Worm (Caenorhabditis elegans): ENCODE measurements around the gene T01B7.5.
A peak's percentile ranks its signal among the peaks of the same experiment; 100 is the strongest.

T01B7.5 gene

ce11 chrII:8742006-8742847, 25.6 kb downstream of the T01B7.5 start (continued):
- TF ChIP-seq unc-130 (GFP tag; optimal IDR thresholded peaks at IDR 0.05), result no peak
- TF ChIP-seq F49E8.2 (tag; optimal IDR thresholded peaks at IDR 0.05; ENCODE audit: borderline replicate concordance), result no peak
- TF ChIP-seq nhr-11 (tag; optimal IDR thresholded peaks at IDR 0.05), result peak; percentile 97
- no peak for TF ChIP-seq ctbp-1 (GFP tag; IDR thresholded peaks at IDR 0.05)
- TF ChIP-seq hlh-30 (tag; optimal IDR thresholded peaks at IDR 0.05; ENCODE audit: insufficient read depth), result peak; percentile 85
- TF ChIP-seq lsy-2 (tag; optimal IDR thresholded peaks at IDR 0.05), result peak in 1 of 2 experiments; percentile 58
- peak; percentile 96 for TF ChIP-seq nhr-48 (tag; optimal IDR thresholded peaks at IDR 0.05)
- TF ChIP-seq duxl-1 (tag; optimal IDR thresholded peaks at IDR 0.05; ENCODE audit: poor library complexity), result no peak
- no peak for TF ChIP-seq F44E2.7 (GFP tag; IDR thresholded peaks at IDR 0.05)
- TF ChIP-seq Y75B8A.6 (GFP tag; IDR thresholded peaks at IDR 0.05), result no peak
- no peak for TF ChIP-seq nhr-111 (GFP tag; optimal IDR thresholded peaks at IDR 0.05)
- TF ChIP-seq unc-62 (GFP tag; optimal IDR thresholded peaks at IDR 0.05 in 1 of 2), result peak in 1 of 2 experiments; percentile 99
- TF ChIP-seq unc-62 (tag; optimal IDR thresholded peaks at IDR 0.05), result no peak
- no peak for TF ChIP-seq T20F7.1 (GFP tag; optimal IDR thresholded peaks at IDR 0.05)
- TF ChIP-seq lin-13 (GFP tag; optimal IDR thresholded peaks at IDR 0.05), result peak; percentile 15
- TF ChIP-seq F10B5.3 (tag; optimal IDR thresholded peaks at IDR 0.05), result no peak
- TF ChIP-seq mdl-1 (tag; optimal IDR thresholded peaks at IDR 0.05), result peak; percentile 91 to 92
- TF ChIP-seq mep-1 (tag; optimal IDR thresholded peaks at IDR 0.05), result peak; percentile 34
- peak; percentile 79 for TF ChIP-seq gei-8 (GFP tag; optimal IDR thresholded peaks at IDR 0.05)
- TF ChIP-seq madf-9 (GFP tag; conservative IDR thresholded peaks at IDR 0.05), result no peak
- TF ChIP-seq dve-1 (tag; optimal IDR thresholded peaks at IDR 0.05; ENCODE audit: insufficient read depth), result peak; percentile 68
- 0 out of 2 replicates have a peak, but pooled peaks have one; percentile 6 for TF ChIP-seq zfp-3 (GFP tag; conservative IDR thresholded peaks at IDR 0.05)
- TF ChIP-seq zfp-2 (tag; optimal IDR thresholded peaks at IDR 0.05), result no peak
- TF ChIP-seq tra-1 (GFP tag; IDR thresholded peaks at IDR 0.05), result peak; percentile 77
- TF ChIP-seq spr-1 (tag; optimal IDR thresholded peaks at IDR 0.05), result no peak
- TF ChIP-seq zip-11 (GFP tag; IDR thresholded peaks at IDR 0.05), result no peak
- peak; percentile 62; the same call in 1 of the 2 replicates for TF ChIP-seq mdt-29 (GFP tag; IDR thresholded peaks at IDR 0.05)
- TF ChIP-seq mes-2 (tag; optimal IDR thresholded peaks at IDR 0.05; ENCODE audit: poor library complexity, severe bottlenecking), result peak; percentile 15
- TF ChIP-seq lin-1 (GFP tag; IDR thresholded peaks at IDR 0.05), result peak; percentile 74
- TF ChIP-seq nhr-25 (tag; optimal IDR thresholded peaks at IDR 0.05; ENCODE audit: borderline replicate concordance, insufficient read depth), result peak; percentile 66
- TF ChIP-seq lim-7 (GFP tag; IDR thresholded peaks at IDR 0.05), result no peak
- TF ChIP-seq daf-19 (GFP tag; conservative IDR thresholded peaks at IDR 0.05), result no peak
- no peak for TF ChIP-seq egl-27 (tag; optimal IDR thresholded peaks at IDR 0.05)
- TF ChIP-seq arid-1 (GFP tag; conservative IDR thresholded peaks at IDR 0.05), result no peak
- TF ChIP-seq ZK337.2 (GFP tag; IDR thresholded peaks at IDR 0.05), result no peak
- TF ChIP-seq zag-1 (tag; optimal IDR thresholded peaks at IDR 0.05), result no peak
- TF ChIP-seq pha-4 (GFP tag; IDR thresholded peaks at IDR 0.05), result peak; percentile 49; the same call in 1 of the 2 replicates
- TF ChIP-seq pha-4 (tag; optimal IDR thresholded peaks at IDR 0.05), result no peak
- TF ChIP-seq mxl-2 (GFP tag; conservative IDR thresholded peaks at IDR 0.05), result no peak
- no peak for TF ChIP-seq tag-97 (GFP tag; IDR thresholded peaks at IDR 0.05)
- no peak for TF ChIP-seq saeg-2 (GFP tag; IDR thresholded peaks at IDR 0.05)
- TF ChIP-seq dmd-6 (GFP tag; IDR thresholded peaks at IDR 0.05), result peak; percentile 69
- TF ChIP-seq ces-1 (GFP tag; optimal IDR thresholded peaks at IDR 0.05), result no peak
- no peak for TF ChIP-seq daf-8 (GFP tag; IDR thresholded peaks at IDR 0.05)
- TF ChIP-seq ceh-20 (GFP tag; IDR thresholded peaks at IDR 0.05), result no peak; the same call in 1 of the 2 replicates
- TF ChIP-seq nhr-237 (tag; optimal IDR thresholded peaks at IDR 0.05), result no peak
- no peak for TF ChIP-seq Y105C5A.15 (GFP tag; IDR thresholded peaks at IDR 0.05)
- peak; percentile 74 for TF ChIP-seq cey-2 (tag; optimal IDR thresholded peaks at IDR 0.05; ENCODE audit: borderline replicate concordance, insufficient read depth)
